Worm (Caenorhabditis elegans) whole organism, L4 larva: ENCODE measurements around the gene atrn-1.

Experiments used
- R02D3.7 ChIP-seq: fragments of 150-350 bp; sonication (generic microtip); optimal IDR thresholded peaks from 3 replicates; lab custom pipeline; 2014; ENCODE audit warnings: missing biosample characterization, missing genetic modification characterization
- Y75B8A.6 ChIP-seq: fragments of 200-800 bp; sonication (Bioruptor generic); IDR thresholded peaks from 2 replicates; pipeline ENCODE4 v1.3.6; 2022; ENCODE audit warnings: missing genetic modification reagents, missing genetic modification characterization, missing compliant biosample characterization
- aha-1 ChIP-seq: fragments of 150-350 bp; peaks from one replicate; lab custom pipeline; 2014; ENCODE audit warnings: missing biosample characterization, missing genetic modification characterization
- cey-2 ChIP-seq: sonication (generic microtip); optimal IDR thresholded peaks from 3 replicates; lab custom pipeline; 2017; ENCODE audit warnings: missing genetic modification characterization, mild to moderate bottlenecking, missing compliant biosample characterization, antibody characterized with exemption, borderline replicate concordance; ENCODE audit not compliant: insufficient read depth
- daf-16 ChIP-seq, 3 experiments: sonication (generic microtip); optimal IDR thresholded peaks; 2 replicates each; lab custom pipeline; 2016 to 2017; ENCODE audit warnings: missing genetic modification characterization in 3 of 3, missing genetic modification reagents in 3 of 3, mild to moderate bottlenecking in 2 of 3, missing compliant biosample characterization in 2 of 3, missing biosample characterization in 1 of 3, moderate library complexity in 1 of 3
- daf-8 ChIP-seq: fragments of 200-800 bp; sonication (Bioruptor generic); IDR thresholded peaks from 2 replicates; pipeline ENCODE4 v1.3.6; 2022; ENCODE audit warnings: missing genetic modification characterization, missing compliant biosample characterization
- egl-43 ChIP-seq: fragments of 200-800 bp; sonication (Bioruptor generic); IDR thresholded peaks from 2 replicates; pipeline ENCODE4 v1.3.6; 2022; ENCODE audit warnings: missing genetic modification reagents, missing genetic modification characterization, missing compliant biosample characterization
- gei-8 ChIP-seq: fragments of 200-800 bp; sonication (Bioruptor generic); optimal IDR thresholded peaks from 2 replicates; lab custom pipeline; 2018; ENCODE audit warnings: mild to moderate bottlenecking, missing genetic modification characterization, missing compliant biosample characterization
- lir-3 ChIP-seq: sonication (generic microtip); optimal IDR thresholded peaks from 2 replicates; lab custom pipeline; 2016; ENCODE audit warnings: mild to moderate bottlenecking, missing genetic modification characterization, missing compliant biosample characterization
- madf-5 ChIP-seq, 2 experiments: fragments of 200-800 bp; sonication (Bioruptor generic); IDR thresholded peaks; 2 replicates each; pipeline ENCODE4 v1.3.6; 2022; ENCODE audit warnings: missing compliant biosample characterization in 2 of 2, missing genetic modification characterization in 2 of 2
- rbr-2 ChIP-seq: sonication (generic microtip); optimal IDR thresholded peaks from 2 replicates; lab custom pipeline; 2016; ENCODE audit warnings: missing genotype, missing genetic modification characterization, missing compliant biosample characterization
- set-16 ChIP-seq: fragments of 200-800 bp; sonication (Bioruptor generic); IDR thresholded peaks from 2 replicates; pipeline ENCODE4 v1.3.6; 2022; ENCODE audit warnings: missing genetic modification reagents, missing genetic modification characterization, missing compliant biosample characterization
- snpc-1.2 ChIP-seq: fragments of 200-800 bp; sonication (Bioruptor generic); IDR thresholded peaks from 2 replicates; pipeline ENCODE4 v1.3.6; 2022; ENCODE audit warnings: missing genetic modification reagents, missing genetic modification characterization, missing compliant biosample characterization
- spr-1 ChIP-seq: sonication (generic microtip); optimal IDR thresholded peaks from 2 replicates; lab custom pipeline; 2016; ENCODE audit warnings: mild to moderate bottlenecking, missing genetic modification characterization, missing compliant biosample characterization
- tag-97 ChIP-seq: fragments of 200-800 bp; sonication (Bioruptor generic); IDR thresholded peaks from 2 replicates; pipeline ENCODE4 v1.3.6; 2022; ENCODE audit warnings: missing genetic modification characterization, missing compliant biosample characterization
- unc-62 ChIP-seq, 3 experiments: fragments of 150-350 bp in 1 of 3; sonication (generic microtip); optimal IDR thresholded peaks in 2 of 3; peaks in 1 of 3; 1 replicate in 1 of 3; 2 replicates in 2 of 3; lab custom pipeline; 2014 to 2017; ENCODE audit warnings: missing biosample characterization in 3 of 3, missing genetic modification characterization in 3 of 3, missing genetic modification reagents in 3 of 3, missing genotype in 1 of 3
- ztf-7 ChIP-seq: fragments of 150-350 bp; optimal IDR thresholded peaks from 2 replicates; lab custom pipeline; 2014; ENCODE audit warnings: missing biosample characterization, missing genetic modification characterization

atrn-1 gene

ce11 chrX:14759549-14759948 is 48.2 kb downstream of the atrn-1 start (continued):
- TF ChIP-seq egl-43 (no peak), cey-2 (tag; lab: Kevin White, UChicago) (no peak), spr-1 (tag; lab: Kevin White, UChicago) (no peak)

ce11 chrX:14760166-14760565 is 48.8 kb downstream of the atrn-1 start:
- TF ChIP-seq daf-16 (GFP tag; optimal IDR thresholded peaks at IDR 0.05; lab: Kevin White, UChicago) (no peak), daf-16 (tag; optimal IDR thresholded peaks at IDR 0.05; lab: Kevin White, UChicago) (no peak), unc-62 (GFP tag; optimal IDR thresholded peaks at IDR 0.05 in 1 of 2; lab: Kevin White, UChicago) (peak in 1 of 2 experiments; percentile 68), unc-62 (tag; optimal IDR thresholded peaks at IDR 0.05; lab: Kevin White, UChicago) (no peak), rbr-2 (tag; lab: Kevin White, UChicago) (no peak), aha-1 (tag; lab: Kevin White, UChicago) (peak; percentile 89)

ce11 chrX:14761021-14761420 is 49.6 kb downstream of the atrn-1 start, which contains the start of gene C05G5.5:
C05G5.5 (minus strand) TSS chrX:14761121.
- TF ChIP-seq tag-97 (GFP tag; lab: Robert Waterston, UW) (no peak), ztf-7 (tag; lab: Kevin White, UChicago) (no peak), Y75B8A.6 (GFP tag; lab: Robert Waterston, UW) (no peak)

ce11 chrX:14767813-14768212 is 56.4 kb downstream of the atrn-1 start:
- TF ChIP-seq snpc-1.2 (GFP tag; lab: Robert Waterston, UW) (peak; percentile 63; the same call in 1 of the 2 replicates), set-16 (GFP tag; lab: Robert Waterston, UW) (peak; percentile 59; the same call in 1 of the 2 replicates), daf-8 (GFP tag; lab: Robert Waterston, UW) (no peak), lir-3 (tag; lab: Kevin White, UChicago) (no peak), R02D3.7 (tag; lab: Kevin White, UChicago) (no peak), madf-5 (GFP tag; IDR thresholded peaks at IDR 0.05; lab: Robert Waterston, UW) (0 out of 4 replicates have a peak, but pooled peaks of 1 of the 2 experiments have one; percentile 49), gei-8 (no peak)
